Fruit fly (Drosophila melanogaster) whole organism, prepupa: ENCODE measurements around the gene Cdc45.

Experiments
- CG6808 ChIP-seq: fragments of 200-800 bp; sonication (Bioruptor generic); optimal IDR thresholded peaks from 3 replicates; lab custom pipeline; 2017; ENCODE audit warnings: missing biosample characterization, missing genetic modification characterization, mild to moderate bottlenecking, moderate library complexity, missing genetic modification reagents
- Ets96B ChIP-seq: fragments of 200-800 bp; optimal IDR thresholded peaks from 2 replicates; lab custom pipeline; 2019; ENCODE audit warnings: missing biosample characterization, mild to moderate bottlenecking, missing genetic modification characterization, moderate library complexity
- Lpt ChIP-seq: fragments of 200-800 bp; sonication (Bioruptor generic); optimal IDR thresholded peaks from 3 replicates; lab custom pipeline; 2016; ENCODE audit warnings: missing biosample characterization, missing genetic modification characterization
- OdsH ChIP-seq: fragments of 200-800 bp; sonication (Bioruptor generic); optimal IDR thresholded peaks from 3 replicates; lab custom pipeline; 2016; ENCODE audit warnings: missing biosample characterization, missing genetic modification characterization
- ss ChIP-seq, 2 experiments: fragments of 200-800 bp; sonication (Bioruptor generic); optimal IDR thresholded peaks; 2 replicates in 1 of 2; 3 replicates in 1 of 2; lab custom pipeline; 2017 to 2018; ENCODE audit warnings: mild to moderate bottlenecking in 2 of 2, missing biosample characterization in 2 of 2, missing genetic modification characterization in 2 of 2, moderate library complexity in 1 of 2

DNA sequence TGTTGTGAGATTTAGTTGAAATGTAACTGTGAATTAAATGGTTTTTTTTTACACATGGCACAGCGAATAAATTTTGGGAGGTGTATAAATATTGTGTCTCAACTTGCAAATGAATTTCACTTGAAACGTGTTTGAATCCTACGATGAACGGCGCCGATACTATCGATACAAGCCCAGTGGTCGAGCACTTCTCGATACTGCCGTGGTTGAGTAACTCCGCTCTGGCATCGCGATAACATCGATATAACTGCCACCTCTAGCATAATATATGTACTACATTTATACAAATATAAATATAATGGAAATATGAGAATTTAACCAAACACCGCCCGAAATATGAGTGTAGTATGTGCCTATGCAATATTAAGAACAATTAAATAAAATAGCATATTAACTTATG is 2.7 kb upstream of the Cdc45 start:
- no peak for TF ChIP-seq CG6808 (GFP tag; lab: Kevin White, UChicago)
- no peak for TF ChIP-seq ss (GFP tag; optimal IDR thresholded peaks at IDR 0.05; lab: Kevin White, UChicago)
- TF ChIP-seq Ets96B (tag; lab: Kevin White, UChicago) = no peak
- TF ChIP-seq OdsH (GFP tag; lab: Kevin White, UChicago) = no peak
- no peak for TF ChIP-seq Lpt (GFP tag; lab: Kevin White, UChicago)
